Fruit fly (Drosophila melanogaster) whole organism, pupa: ENCODE results near the gene CG1265.

Experiments used
- CG10348 ChIP-seq: fragments of 200-800 bp; sonication (Bioruptor generic); IDR thresholded peaks from 2 replicates; pipeline ENCODE4 v1.3.6; 2022; ENCODE audit warnings: missing biosample characterization, missing genetic modification characterization
- CG12605 ChIP-seq: fragments of 200-800 bp; sonication (Bioruptor generic); IDR thresholded peaks from 2 replicates; pipeline ENCODE4 v1.3.6; 2022; ENCODE audit warnings: missing biosample characterization, missing genetic modification characterization
- CG13204 ChIP-seq: fragments of 200-800 bp; sonication (Bioruptor generic); optimal IDR thresholded peaks from 2 replicates; lab custom pipeline; 2018; ENCODE audit warnings: missing biosample characterization, mild to moderate bottlenecking, missing genetic modification characterization, moderate library complexity
- CG14655 ChIP-seq: fragments of 200-800 bp; sonication (Bioruptor generic); optimal IDR thresholded peaks from 3 replicates; lab custom pipeline; 2017; ENCODE audit warnings: mild to moderate bottlenecking, missing biosample characterization, missing genetic modification reagents, missing genetic modification characterization
- CG15710 ChIP-seq: fragments of 200-800 bp; sonication (Bioruptor generic); optimal IDR thresholded peaks from 2 replicates; lab custom pipeline; 2018; ENCODE audit warnings: missing biosample characterization, mild to moderate bottlenecking, missing genetic modification characterization, moderate library complexity
- CG17806 ChIP-seq: fragments of 200-800 bp; sonication (Bioruptor generic); optimal IDR thresholded peaks from 2 replicates; lab custom pipeline; 2018; ENCODE audit warnings: missing biosample characterization, mild to moderate bottlenecking, missing genetic modification characterization, moderate library complexity
- CG32121 ChIP-seq: fragments of 200-800 bp; sonication (Bioruptor generic); IDR thresholded peaks from 2 replicates; pipeline ENCODE4 v1.3.6; 2022; ENCODE audit warnings: missing biosample characterization, missing genetic modification characterization
- CG34367 ChIP-seq: fragments of 200-800 bp; sonication (Bioruptor generic); optimal IDR thresholded peaks from 2 replicates; lab custom pipeline; 2018; ENCODE audit warnings: missing biosample characterization, mild to moderate bottlenecking, missing genetic modification characterization
- CG4496 ChIP-seq: fragments of 200-800 bp; sonication (Bioruptor generic); IDR thresholded peaks from 3 replicates; pipeline ENCODE4 v1.3.6; 2022; ENCODE audit warnings: missing biosample characterization, missing genetic modification characterization
- CG8159 ChIP-seq: fragments of 200-800 bp; sonication (Bioruptor generic); optimal IDR thresholded peaks from 3 replicates; lab custom pipeline; 2018; ENCODE audit warnings: missing biosample characterization, mild to moderate bottlenecking, missing genetic modification characterization, moderate library complexity
- CG8301 ChIP-seq: fragments of 200-800 bp; sonication (Bioruptor generic); optimal IDR thresholded peaks from 2 replicates; lab custom pipeline; 2018; ENCODE audit warnings: missing biosample characterization, mild to moderate bottlenecking, missing genetic modification characterization
- CG9948 ChIP-seq: fragments of 200-800 bp; sonication (Bioruptor generic); optimal IDR thresholded peaks from 2 replicates; lab custom pipeline; 2018; ENCODE audit warnings: missing biosample characterization, mild to moderate bottlenecking, missing genetic modification characterization, moderate library complexity
- D1 ChIP-seq: fragments of 200-800 bp; sonication (Bioruptor generic); optimal IDR thresholded peaks from 2 replicates; lab custom pipeline; 2018; ENCODE audit warnings: missing biosample characterization, mild to moderate bottlenecking, missing genetic modification characterization, moderate library complexity
- EcR ChIP-seq: fragments of 200-800 bp; sonication (Bioruptor generic); optimal IDR thresholded peaks from 3 replicates; lab custom pipeline; 2019; ENCODE audit warnings: missing biosample characterization, missing genetic modification characterization, mild to moderate bottlenecking, moderate library complexity, missing genetic modification reagents
- Ets98B ChIP-seq: fragments of 200-800 bp; sonication (Bioruptor generic); IDR thresholded peaks from 2 replicates; pipeline ENCODE4 v1.3.6; 2022; ENCODE audit warnings: missing biosample characterization, missing genetic modification characterization
- Pif1A ChIP-seq: fragments of 200-800 bp; sonication (Bioruptor generic); optimal IDR thresholded peaks from 3 replicates; lab custom pipeline; 2016; ENCODE audit warnings: missing biosample characterization, missing genetic modification characterization
- Pif1B ChIP-seq: fragments of 200-800 bp; sonication (Bioruptor generic); optimal IDR thresholded peaks from 3 replicates; lab custom pipeline; 2016; ENCODE audit warnings: missing biosample characterization, missing genetic modification characterization
- Snoo ChIP-seq: fragments of 200-800 bp; sonication (Bioruptor generic); optimal IDR thresholded peaks from 3 replicates; lab custom pipeline; 2017; ENCODE audit warnings: missing biosample characterization, mild to moderate bottlenecking, missing genetic modification characterization, inconsistent platforms
- fd96Ca ChIP-seq: fragments of 200-800 bp; sonication (Bioruptor generic); IDR thresholded peaks from 3 replicates; pipeline ENCODE4 v1.3.6; 2022; ENCODE audit warnings: missing biosample characterization, missing genetic modification characterization
- gl ChIP-seq: fragments of 200-800 bp; sonication (Bioruptor generic); optimal IDR thresholded peaks from 2 replicates; lab custom pipeline; 2018; ENCODE audit warnings: missing biosample characterization, mild to moderate bottlenecking, missing genetic modification characterization
- rn ChIP-seq: fragments of 200-800 bp; sonication (Bioruptor generic); IDR thresholded peaks from 2 replicates; pipeline ENCODE4 v1.3.6; 2022; ENCODE audit warnings: missing biosample characterization, missing genetic modification characterization

CG1265 gene

DNA sequence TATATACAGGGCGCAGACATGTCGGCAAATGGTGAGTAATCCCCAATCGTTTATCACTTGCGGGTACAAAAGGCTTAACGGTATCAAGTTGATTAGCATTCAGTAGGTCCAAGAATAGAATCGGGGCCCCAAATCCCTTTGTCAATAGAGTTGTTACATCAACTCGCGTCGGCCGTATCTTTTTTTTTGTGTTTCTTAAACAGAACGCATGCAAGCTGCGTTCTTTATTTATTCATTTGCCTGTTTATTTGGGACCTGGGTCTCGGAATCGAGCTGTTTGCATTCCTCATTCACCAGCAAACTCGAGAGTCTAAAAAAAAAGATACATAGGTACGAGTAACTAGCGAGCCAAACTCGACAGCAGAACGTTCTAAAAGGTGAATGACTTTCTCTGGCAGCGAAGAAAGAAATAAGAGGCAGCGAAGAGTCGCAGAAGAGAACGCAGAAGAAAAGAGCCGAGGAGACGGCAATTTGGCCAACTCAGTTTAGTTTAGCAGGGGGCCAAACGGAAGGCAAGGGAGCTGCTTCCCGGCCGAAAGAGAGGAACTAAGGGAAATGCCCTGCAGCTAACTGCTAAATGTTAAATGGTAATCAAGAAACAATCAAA is 17.7 kb downstream of the CG1265 start:
- TF ChIP-seq CG34367 (tag; lab: Kevin White, UChicago) (no peak), EcR (GFP tag; lab: Kevin White, UChicago) (peak; percentile 91)
- TF ChIP-seq, all 21 proteins: peak for 1

DNA sequence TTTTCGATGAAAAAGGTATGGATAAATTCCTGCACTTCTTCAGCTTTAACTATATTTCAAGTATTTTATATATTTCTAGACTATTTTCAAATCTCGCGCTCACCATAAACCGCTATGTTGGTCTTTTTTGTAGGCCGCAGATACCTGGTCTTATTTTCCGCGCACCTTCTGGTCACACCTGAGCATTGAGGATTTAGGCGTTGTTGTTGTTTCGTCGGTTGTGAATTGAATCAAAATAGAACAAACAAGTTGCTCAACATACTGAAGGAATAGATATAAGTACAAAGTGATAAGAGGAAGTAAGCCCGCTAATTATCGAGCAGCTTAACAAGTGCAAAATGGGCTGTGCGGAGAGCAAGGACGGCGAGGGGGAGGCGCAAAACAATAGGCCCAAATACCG is 23.2 kb downstream of the CG1265 start, which contains the start of gene Ctl1:
Gene Ctl1 (plus strand): TSS at position 167 of the 400 bp plus-strand sequence.
- TF ChIP-seq CG14655 (GFP tag; lab: Kevin White, UChicago) (no peak), Ets98B (GFP tag; lab: Robert Waterston, UW) (no peak), CG12605 (GFP tag; lab: Robert Waterston, UW) (no peak), D1 (tag; lab: Kevin White, UChicago) (no peak), CG13204 (GFP tag; lab: Kevin White, UChicago) (no peak), CG34367 (tag; lab: Kevin White, UChicago) (no peak), gl (tag; lab: Kevin White, UChicago) (no peak), Pif1B (GFP tag; lab: Kevin White, UChicago) (no peak), CG15710 (no peak), CG8301 (tag; lab: Kevin White, UChicago) (no peak), CG9948 (tag; lab: Kevin White, UChicago) (no peak), CG32121 (GFP tag; lab: Robert Waterston, UW) (no peak), CG10348 (GFP tag; lab: Robert Waterston, UW) (no peak), EcR (GFP tag; lab: Kevin White, UChicago) (no peak), rn (no peak), Snoo (tag; lab: Kevin White, UChicago) (no peak), Pif1A (GFP tag; lab: Kevin White, UChicago) (no peak)

DNA sequence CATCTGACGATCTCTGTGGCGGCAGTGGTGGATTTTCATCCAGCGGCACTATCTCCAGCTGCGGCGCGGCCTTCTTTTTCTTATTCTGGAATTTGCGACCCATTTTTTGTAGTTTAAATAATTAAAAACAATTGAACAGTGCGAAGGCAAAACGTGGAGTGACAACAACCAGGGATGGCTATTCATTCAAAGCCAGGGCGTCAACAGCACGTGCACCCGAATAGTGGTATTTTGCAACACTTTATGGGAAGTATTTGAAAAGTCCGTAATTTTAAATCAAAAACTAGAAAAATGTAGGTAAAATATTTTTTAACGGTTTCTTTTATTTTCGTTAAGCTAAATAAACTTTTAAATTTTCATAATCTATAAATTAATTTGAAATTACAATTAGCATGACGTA is 28.1 kb downstream of the CG1265 start, which contains the start of gene CG11583:
Gene CG11583 (minus strand): TSS at position 191 of the 400 bp plus-strand sequence.
- TF ChIP-seq Ets98B (GFP tag; lab: Robert Waterston, UW) = no peak
- 0 out of 3 replicates have a peak, but pooled peaks have one; percentile 31 for TF ChIP-seq CG4496
- TF ChIP-seq, all 21 proteins: peak for 1

DNA sequence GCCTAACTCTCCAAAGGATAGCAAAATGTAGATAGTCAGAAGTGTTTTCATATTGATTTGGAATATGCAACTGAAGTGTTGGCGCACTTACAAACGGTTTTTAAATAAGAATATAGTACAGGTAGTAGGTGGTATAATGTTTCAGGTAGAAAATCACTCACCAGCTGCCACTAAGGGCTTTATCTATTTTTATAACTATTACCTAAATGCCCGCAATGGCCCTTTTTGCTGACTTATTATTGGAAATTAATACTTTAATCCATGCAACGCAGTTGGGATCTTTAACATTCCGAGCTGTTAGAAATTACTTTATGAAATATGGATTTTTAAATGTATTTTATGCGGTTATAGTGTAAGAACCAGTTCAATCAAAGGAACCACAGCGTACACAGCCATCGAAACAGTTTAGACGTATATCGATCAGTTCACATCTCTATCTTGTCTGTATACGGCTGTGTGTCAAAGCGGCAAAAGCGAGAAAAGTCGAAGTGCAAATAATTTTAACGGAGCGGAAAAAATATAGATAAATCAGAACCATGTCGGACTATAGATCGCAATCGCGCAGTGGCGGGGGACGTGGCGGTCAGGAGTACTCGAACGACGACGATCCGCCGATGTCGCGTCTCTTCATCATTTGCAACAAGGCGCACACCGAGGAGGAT is 29.0 kb downstream of the CG1265 start, which contains the start of the genes srw and CG1316:
Gene srw (minus strand): TSS at position 51 of the 662 bp plus-strand sequence.
Gene CG1316 (plus strand): TSS at position 424 of the 662 bp plus-strand sequence.
- peak; percentile 11; the same call in 1 of the 3 replicates for TF ChIP-seq CG4496
- TF ChIP-seq fd96Ca (GFP tag; lab: Robert Waterston, UW) = no peak
- no peak for TF ChIP-seq CG10348 (GFP tag; lab: Robert Waterston, UW)
- no peak for TF ChIP-seq CG34367 (tag; lab: Kevin White, UChicago)
- no peak for TF ChIP-seq gl (tag; lab: Kevin White, UChicago)
- peak; percentile 4 for TF ChIP-seq Snoo (tag; lab: Kevin White, UChicago)
- TF ChIP-seq D1 (tag; lab: Kevin White, UChicago) = no peak
- no peak for TF ChIP-seq EcR (GFP tag; lab: Kevin White, UChicago)
- no peak for TF ChIP-seq CG15710
- no peak for TF ChIP-seq CG8301 (tag; lab: Kevin White, UChicago)
- no peak for TF ChIP-seq CG13204 (GFP tag; lab: Kevin White, UChicago)
- no peak for TF ChIP-seq Pif1A (GFP tag; lab: Kevin White, UChicago)
- no peak for TF ChIP-seq CG8159 (tag; lab: Kevin White, UChicago)
- TF ChIP-seq, all 21 proteins: peak for 2

DNA sequence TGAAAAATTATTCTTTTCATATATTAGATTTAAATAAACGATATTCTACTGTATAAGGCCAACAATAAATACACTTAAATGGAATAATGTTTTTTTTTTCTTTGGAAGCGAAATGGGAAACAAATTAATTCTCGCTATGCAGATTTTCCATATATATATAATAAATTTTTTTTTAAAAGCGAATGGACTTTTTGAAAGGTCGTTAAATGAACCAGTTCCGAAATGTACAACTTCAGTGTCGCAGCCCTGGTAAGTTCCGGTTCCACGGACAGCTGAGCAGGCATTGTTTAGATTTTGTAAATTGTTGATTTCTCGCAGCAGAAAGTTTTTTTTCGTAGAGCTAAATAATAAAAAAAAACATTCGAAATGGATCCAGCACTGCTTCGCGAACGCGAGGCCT is 32.2 kb downstream of the CG1265 start, which contains the start of gene TfIIEbeta:
Gene TfIIEbeta (plus strand): TSS at position 255 of the 400 bp plus-strand sequence.
- TF ChIP-seq Ets98B (GFP tag; lab: Robert Waterston, UW) (peak; percentile 65), Pif1A (GFP tag; lab: Kevin White, UChicago) (no peak), CG10348 (GFP tag; lab: Robert Waterston, UW) (no peak), gl (tag; lab: Kevin White, UChicago) (no peak), CG32121 (GFP tag; lab: Robert Waterston, UW) (peak; percentile 14; the same call in 1 of the 2 replicates), CG4496 (0 out of 3 replicates have a peak, but pooled peaks have one; percentile 29), EcR (GFP tag; lab: Kevin White, UChicago) (peak; percentile 53), CG17806 (tag; lab: Kevin White, UChicago) (peak; percentile 25), fd96Ca (GFP tag; lab: Robert Waterston, UW) (no peak)

DNA sequence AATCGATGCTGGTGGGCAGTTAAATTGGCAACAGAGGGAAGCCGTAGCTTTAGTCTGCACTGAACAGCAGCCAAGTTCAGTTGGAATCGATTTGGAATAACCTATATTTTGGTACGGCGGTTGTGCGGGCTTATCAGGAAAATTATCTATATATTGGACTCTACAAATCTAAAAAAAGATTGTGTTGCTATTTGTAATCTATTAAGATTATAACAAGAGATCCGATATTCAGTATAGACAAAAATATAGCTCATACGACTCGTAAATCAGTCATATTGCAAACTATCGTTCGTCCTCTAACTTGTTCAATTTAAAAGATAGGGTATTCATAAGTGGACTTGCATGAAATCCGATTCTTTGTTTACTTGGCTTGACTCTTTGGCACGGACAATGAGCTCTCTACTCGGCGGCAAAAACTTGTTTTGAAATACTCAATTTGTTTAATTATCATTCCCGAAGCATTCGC is 34.0 kb downstream of the CG1265 start, which contains the start of gene Hexo1:
Gene Hexo1 (plus strand): TSS at position 51 of the 466 bp plus-strand sequence.
- TF ChIP-seq D1 (tag; lab: Kevin White, UChicago) (no peak), CG10348 (GFP tag; lab: Robert Waterston, UW) (no peak), CG13204 (GFP tag; lab: Kevin White, UChicago) (no peak), CG32121 (GFP tag; lab: Robert Waterston, UW) (peak; percentile 38; the same call in 1 of the 2 replicates), CG15710 (peak; percentile 65), CG9948 (tag; lab: Kevin White, UChicago) (peak; percentile 44), Ets98B (GFP tag; lab: Robert Waterston, UW) (peak; percentile 52), gl (tag; lab: Kevin White, UChicago) (peak; percentile 40), Pif1A (GFP tag; lab: Kevin White, UChicago) (no peak), CG8159 (tag; lab: Kevin White, UChicago) (peak; percentile 68), rn (no peak), CG12605 (GFP tag; lab: Robert Waterston, UW) (peak; percentile 58; the same call in 1 of the 2 replicates), CG17806 (tag; lab: Kevin White, UChicago) (peak; percentile 49), CG4496 (0 out of 3 replicates have a peak, but pooled peaks have one; percentile 30), CG14655 (GFP tag; lab: Kevin White, UChicago) (no peak), Snoo (tag; lab: Kevin White, UChicago) (peak; percentile 65), fd96Ca (GFP tag; lab: Robert Waterston, UW) (no peak), CG8301 (tag; lab: Kevin White, UChicago) (peak; percentile 55), Pif1B (GFP tag; lab: Kevin White, UChicago) (no peak), CG34367 (tag; lab: Kevin White, UChicago) (peak; percentile 53), EcR (GFP tag; lab: Kevin White, UChicago) (peak; percentile 95)
